Fruit fly (Drosophila melanogaster): ENCODE measurements around the gene mora.

mora gene

DNA sequence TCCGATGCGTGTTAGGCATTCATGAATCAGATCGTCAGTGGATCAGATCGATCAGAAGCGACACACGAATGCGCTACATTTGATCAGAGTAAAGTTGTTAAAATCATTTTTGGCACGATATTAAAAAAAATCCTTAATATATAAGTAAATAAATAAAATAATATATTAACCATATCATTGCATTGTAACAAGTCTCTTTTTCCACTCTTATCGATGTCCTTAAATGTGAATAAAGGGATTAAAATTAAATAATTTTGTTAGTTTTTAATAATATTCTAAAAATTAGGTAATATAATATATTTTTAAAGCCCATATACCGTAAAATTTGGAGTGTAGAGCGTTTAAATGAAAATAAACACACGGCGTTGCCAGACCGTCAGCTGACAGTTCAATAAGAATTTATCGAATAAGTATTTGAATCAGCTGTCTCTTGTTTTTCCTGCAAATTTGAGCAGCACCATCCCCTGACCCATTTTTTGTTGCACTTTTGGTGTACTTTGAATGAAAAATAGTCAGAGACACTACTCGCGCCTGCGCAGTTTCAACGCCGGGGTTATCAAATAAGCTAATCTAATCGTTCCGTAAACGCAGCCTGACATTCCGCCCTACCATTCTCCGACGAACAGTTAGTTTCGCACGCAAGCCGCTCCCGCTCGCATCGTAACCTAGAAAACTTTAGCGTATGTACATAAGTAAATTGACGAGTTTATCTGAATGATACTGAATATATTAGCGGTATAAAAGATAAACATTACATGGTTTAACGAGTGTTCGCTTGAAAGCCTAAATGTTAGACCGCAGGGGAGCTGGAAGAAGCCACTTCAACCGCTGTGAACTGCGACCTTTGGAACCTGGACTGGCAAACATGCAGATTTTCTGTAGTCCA is 34.0 kb upstream of the mora start, which contains the start of the genes p38a and CG6178:
TSS of gene p38a (minus strand) at position 398 of the 886 bp plus-strand sequence.
TSS of gene CG6178 (plus strand) at position 424 of the 886 bp plus-strand sequence.
- TF ChIP-seq psq (optimal IDR thresholded peaks at IDR 0.05) (no peak), insv (optimal IDR thresholded peaks at IDR 0.05) (no peak), h (optimal IDR thresholded peaks at IDR 0.05) (no peak), ttk (optimal IDR thresholded peaks at IDR 0.05) (no peak), Myc (optimal IDR thresholded peaks at IDR 0.05) (no peak)

DNA sequence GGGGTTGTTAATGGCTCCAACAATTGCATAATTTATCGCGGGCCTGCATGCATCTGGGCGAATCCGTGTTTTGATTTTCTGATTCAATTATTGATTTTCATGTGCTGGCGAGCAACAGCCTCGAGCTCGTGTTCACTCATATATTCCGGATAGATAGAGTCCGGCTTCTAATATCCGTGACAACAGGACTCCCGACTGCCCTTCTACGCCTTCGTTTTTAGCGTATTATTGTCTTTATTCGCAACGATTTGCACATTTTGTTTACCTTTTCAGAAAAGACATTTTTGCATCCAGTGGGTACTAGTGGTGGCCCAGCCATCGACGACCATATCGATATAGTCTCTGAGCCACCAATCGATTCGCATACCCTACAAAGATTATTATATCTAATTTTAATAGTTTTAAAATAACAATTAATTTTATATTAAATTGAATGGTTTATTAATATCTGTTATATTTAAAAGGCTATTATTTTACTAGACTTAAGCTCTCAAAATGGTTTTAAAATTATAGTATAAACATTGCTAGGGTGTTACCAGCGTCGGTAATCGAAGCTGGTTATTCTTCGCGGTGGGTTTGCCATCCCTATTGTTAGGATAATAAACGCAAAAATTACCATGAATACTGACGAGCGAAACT is 24.9 kb upstream of the mora start, which contains the start of the genes Myo95E and TBC1d7:
TSS of gene Myo95E (minus strand) at position 326 of the 639 bp plus-strand sequence.
TSS of gene TBC1d7 (plus strand) at position 555 of the 639 bp plus-strand sequence.
- TF ChIP-seq Myc (optimal IDR thresholded peaks at IDR 0.05) (no peak), psq (optimal IDR thresholded peaks at IDR 0.05) (no peak), insv (optimal IDR thresholded peaks at IDR 0.05) (no peak), h (optimal IDR thresholded peaks at IDR 0.05) (no peak), ttk (optimal IDR thresholded peaks at IDR 0.05) (no peak)

DNA sequence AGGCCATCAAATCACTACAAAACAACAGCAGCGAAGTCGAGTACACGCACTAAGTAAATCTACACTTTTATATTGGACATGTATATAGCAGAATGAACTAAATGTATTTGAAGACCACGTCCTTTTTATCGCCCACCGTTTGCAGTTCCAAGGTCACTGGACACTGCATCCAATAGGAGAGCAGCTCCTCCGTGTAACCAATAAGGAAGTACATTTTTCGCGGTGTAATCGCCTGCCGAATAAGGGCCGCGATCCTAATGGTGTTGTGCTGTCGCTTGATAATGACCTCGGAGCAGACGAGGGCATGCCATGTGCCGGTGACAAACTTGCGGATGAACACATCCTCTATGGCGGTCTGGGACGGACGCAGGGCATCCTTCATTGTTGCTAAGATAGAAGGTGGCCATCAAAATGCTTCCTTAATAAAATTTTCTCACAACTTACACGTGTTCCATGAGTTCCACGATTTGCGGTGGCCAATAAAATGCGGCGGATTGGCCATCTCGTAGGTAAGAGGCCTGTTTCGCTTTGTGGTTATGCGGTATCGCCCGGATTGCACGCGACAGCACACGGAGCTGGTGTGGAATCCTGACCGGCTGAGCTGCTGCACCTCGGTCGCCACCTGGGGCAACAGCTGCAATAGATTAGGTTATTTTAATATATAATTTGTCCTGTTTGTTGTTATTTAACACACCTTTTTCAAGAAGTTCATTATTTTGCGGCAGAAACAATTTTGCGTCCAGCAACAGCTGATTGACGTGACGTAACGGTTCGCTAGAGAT is 23.2 kb upstream of the mora start, which contains the start of gene mRpS24:
TSS of gene mRpS24 (minus strand) at position 772 of the 782 bp plus-strand sequence.
- TF ChIP-seq insv (optimal IDR thresholded peaks at IDR 0.05) (no peak), psq (optimal IDR thresholded peaks at IDR 0.05) (no peak), Sin3A (optimal IDR thresholded peaks at IDR 0.05) (no peak), h (optimal IDR thresholded peaks at IDR 0.05) (no peak), ttk (optimal IDR thresholded peaks at IDR 0.05) (no peak), Myc (optimal IDR thresholded peaks at IDR 0.05) (no peak)

DNA sequence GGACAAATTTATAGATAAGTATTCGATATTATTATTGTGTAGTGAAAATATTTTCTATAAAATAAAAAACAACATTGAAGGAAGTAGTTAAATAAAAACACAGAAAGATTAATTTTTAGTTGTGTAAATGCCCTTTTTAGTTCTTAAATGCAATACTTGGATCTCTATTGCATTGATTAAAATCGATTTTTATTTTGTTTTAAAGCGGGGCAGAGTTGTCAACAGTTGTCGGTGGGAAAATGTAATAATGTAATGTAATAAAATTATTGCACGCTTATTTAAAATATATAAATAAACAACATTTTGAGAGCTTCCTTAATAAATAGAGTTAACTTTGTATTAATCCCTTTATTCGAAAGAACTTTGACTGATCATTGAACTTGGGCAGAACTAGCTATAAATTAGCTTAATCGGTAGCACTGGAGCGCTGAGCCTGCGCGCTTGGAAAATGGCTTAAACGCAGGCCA is 22.6 kb upstream of the mora start, which contains the start of gene Apc2:
TSS of gene Apc2 (plus strand) at position 411 of the 467 bp plus-strand sequence.
- TF ChIP-seq psq (optimal IDR thresholded peaks at IDR 0.05) (no peak), h (optimal IDR thresholded peaks at IDR 0.05) (no peak), insv (optimal IDR thresholded peaks at IDR 0.05) (no peak), Myc (optimal IDR thresholded peaks at IDR 0.05) (no peak), ttk (optimal IDR thresholded peaks at IDR 0.05) (no peak), Sin3A (optimal IDR thresholded peaks at IDR 0.05) (no peak)

DNA sequence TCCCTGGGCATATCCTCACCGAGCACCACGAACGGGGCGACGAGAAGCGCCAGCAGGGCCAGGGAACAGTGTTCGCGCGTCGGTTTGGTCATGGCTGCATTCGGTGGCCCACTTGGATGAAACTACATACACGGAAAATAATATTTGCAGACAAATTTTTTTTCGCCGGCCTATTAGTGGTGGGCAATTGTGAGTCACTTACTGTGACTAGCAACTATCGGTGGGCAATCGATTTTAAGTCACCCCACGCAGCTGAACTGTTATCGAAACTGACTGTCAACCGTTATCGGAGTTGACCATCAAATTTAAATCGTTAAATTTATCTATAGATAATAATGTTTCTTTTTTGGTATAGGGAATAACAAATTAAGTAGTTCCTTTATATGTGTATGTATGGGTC is 16.8 kb upstream of the mora start, which contains the start of gene CG5510:
TSS of gene CG5510 (minus strand) at position 201 of the 400 bp plus-strand sequence.
- TF ChIP-seq psq (optimal IDR thresholded peaks at IDR 0.05) = no peak
- TF ChIP-seq insv (optimal IDR thresholded peaks at IDR 0.05) = no peak
- no peak for TF ChIP-seq Myc (optimal IDR thresholded peaks at IDR 0.05)
- no peak for TF ChIP-seq h (optimal IDR thresholded peaks at IDR 0.05)
- no peak for TF ChIP-seq Sin3A (optimal IDR thresholded peaks at IDR 0.05)
- no peak for TF ChIP-seq ttk (optimal IDR thresholded peaks at IDR 0.05)

DNA sequence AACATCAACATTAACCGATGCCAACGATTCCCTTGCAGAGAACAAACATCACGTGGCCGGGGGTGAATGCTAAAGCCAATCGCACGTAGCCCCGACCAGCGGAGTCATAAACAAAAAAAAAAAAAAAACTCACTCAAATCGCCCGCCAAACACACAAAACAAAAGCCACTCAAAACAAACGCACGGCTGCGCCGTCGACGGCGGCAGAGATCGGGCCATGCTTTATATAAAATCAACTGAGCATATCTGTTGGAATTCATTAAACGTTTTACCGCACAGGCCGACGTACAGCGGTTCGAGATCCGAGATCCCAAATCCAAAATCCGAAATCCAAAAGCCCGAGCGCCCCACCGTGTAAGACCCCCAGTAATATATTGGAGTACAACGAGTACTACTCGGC is 13.8 kb upstream of the mora start, which contains the start of gene CG13606:
TSS of gene CG13606 (plus strand) at position 250 of the 400 bp plus-strand sequence.
- TF ChIP-seq insv (optimal IDR thresholded peaks at IDR 0.05) (no peak), ttk (optimal IDR thresholded peaks at IDR 0.05) (no peak)

DNA sequence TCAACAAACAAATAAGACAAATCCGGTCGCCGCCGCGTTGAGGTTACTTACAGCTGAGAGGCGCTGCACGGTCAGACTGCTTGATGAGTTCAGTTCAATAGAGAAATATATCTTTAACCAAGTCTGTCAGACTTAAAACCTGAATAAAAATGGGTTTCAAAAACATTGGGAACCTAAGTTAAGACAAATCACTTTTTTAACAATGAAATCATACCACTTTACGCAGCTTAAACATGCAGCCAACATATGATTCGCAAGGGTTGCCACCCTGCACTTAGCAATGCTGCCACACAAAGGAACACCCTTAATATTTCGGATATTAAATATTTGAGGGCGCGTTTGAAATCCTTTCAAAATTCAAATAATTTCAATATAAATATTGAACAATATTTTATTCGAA is 2.5 kb downstream of the mora start, which contains the start of gene CG5515:
TSS of gene CG5515 (minus strand) at position 278 of the 400 bp plus-strand sequence.
- TF ChIP-seq Sin3A (optimal IDR thresholded peaks at IDR 0.05) (no peak), Myc (optimal IDR thresholded peaks at IDR 0.05) (no peak), h (optimal IDR thresholded peaks at IDR 0.05) (no peak), psq (optimal IDR thresholded peaks at IDR 0.05) (no peak), ttk (optimal IDR thresholded peaks at IDR 0.05) (no peak), insv (optimal IDR thresholded peaks at IDR 0.05) (no peak)

DNA sequence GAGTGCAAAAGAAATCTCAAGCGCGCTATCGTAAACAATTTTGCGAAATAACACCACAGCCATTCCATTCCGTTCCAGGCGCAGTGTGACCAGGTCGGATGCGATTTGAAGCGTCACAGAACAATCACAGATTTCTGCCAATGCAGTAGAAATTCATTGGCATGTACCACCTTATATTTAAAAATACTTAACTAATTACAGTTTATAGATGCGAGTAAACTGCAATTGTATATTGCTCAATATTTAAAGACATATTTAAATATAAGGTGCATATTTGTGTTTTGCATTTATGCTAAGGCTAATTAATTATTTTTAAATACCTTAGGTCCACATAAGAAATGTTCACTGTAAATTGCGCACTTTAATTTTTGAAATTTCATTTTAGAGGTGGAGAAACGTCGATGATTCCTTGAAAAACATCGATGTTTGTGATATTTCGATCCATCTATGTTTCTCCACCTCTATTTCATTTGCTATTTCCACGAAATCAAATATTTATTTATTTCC is 7.3 kb downstream of the mora start, which contains the start of the genes SMC6 and CG6204:
TSS of gene SMC6 (minus strand) at position 51 of the 507 bp plus-strand sequence.
TSS of gene CG6204 (plus strand) at position 460 of the 507 bp plus-strand sequence.
- TF ChIP-seq psq (optimal IDR thresholded peaks at IDR 0.05) (no peak), Myc (optimal IDR thresholded peaks at IDR 0.05) (no peak), h (optimal IDR thresholded peaks at IDR 0.05) (no peak)

DNA sequence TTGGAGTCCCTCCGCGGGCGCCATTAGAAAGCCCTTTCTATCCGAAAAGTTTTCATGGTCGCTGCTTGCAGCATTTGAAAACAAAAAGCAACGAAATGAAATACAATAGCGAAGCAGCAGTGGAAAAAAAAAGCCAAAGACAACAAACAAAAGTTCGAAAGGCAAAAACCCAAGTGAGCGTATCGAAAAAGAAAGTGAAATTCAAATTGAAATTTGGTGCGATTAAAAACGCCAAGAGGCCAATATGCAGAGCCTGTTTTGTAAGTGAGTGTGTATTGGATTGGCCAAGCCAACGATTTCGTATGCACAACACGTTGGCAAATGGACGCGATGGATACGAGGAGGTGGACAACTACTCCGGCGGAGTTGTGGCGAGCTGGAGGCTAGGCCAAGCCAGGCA is 16.6 kb downstream of the mora start:
- TF ChIP-seq psq (optimal IDR thresholded peaks at IDR 0.05) (no peak), Myc (optimal IDR thresholded peaks at IDR 0.05) (no peak), Sin3A (optimal IDR thresholded peaks at IDR 0.05) (no peak), ttk (optimal IDR thresholded peaks at IDR 0.05) (no peak), h (optimal IDR thresholded peaks at IDR 0.05) (no peak), insv (optimal IDR thresholded peaks at IDR 0.05) (no peak)

DNA sequence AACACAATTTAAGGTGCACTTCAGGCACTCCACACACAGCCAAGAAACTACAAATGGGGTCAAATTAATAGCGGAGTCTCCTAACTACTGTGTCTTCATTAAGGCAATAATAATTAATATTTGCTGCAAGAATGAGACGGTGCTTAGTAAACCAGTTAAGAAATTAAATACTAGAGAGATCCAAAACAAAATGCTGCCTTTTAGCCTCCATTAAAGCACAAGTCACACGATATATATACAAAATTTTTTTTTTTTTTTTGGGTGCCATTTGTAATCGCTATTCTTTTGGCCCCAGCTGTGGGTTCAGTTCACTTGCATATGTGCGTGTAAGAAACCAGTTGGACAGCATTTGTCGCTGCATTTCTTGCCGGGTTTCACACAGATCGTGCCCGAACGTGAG is 17.3 kb downstream of the mora start:
- no peak for TF ChIP-seq h (optimal IDR thresholded peaks at IDR 0.05)
- TF ChIP-seq insv (optimal IDR thresholded peaks at IDR 0.05) = no peak
- no peak for TF ChIP-seq psq (optimal IDR thresholded peaks at IDR 0.05)
- no peak for TF ChIP-seq Myc (optimal IDR thresholded peaks at IDR 0.05)
- TF ChIP-seq ttk (optimal IDR thresholded peaks at IDR 0.05) = no peak
- no peak for TF ChIP-seq Sin3A (optimal IDR thresholded peaks at IDR 0.05)

DNA sequence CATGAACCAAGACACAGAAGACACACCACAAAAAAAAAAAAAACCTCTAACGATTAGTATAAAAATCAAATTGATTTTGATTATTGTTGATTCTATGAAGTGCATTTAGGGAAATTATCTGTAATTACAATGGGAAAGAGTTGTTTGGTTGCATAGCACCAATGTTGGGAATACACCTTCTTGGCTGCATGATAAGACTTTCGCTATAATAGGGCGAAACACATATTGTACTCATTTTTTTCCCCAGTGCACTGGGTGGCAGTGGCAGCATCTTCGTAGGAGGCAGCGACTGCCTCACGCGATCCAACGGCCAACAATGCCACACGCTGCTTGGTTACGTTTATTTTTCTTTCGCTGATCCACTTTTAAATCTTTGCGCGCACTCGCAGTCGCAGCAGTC is 17.9 kb downstream of the mora start:
- TF ChIP-seq Sin3A (optimal IDR thresholded peaks at IDR 0.05) (no peak), Myc (optimal IDR thresholded peaks at IDR 0.05) (no peak), psq (optimal IDR thresholded peaks at IDR 0.05) (no peak), h (optimal IDR thresholded peaks at IDR 0.05) (no peak)

All from Kc167 (cell line).